Worm (Caenorhabditis elegans) whole organism, dauer: Measurements from ENCODE around the gene mvk-1.

Source experiments
- unc-62 ChIP-seq: sonication (generic microtip); optimal IDR thresholded peaks from 2 replicates; lab custom pipeline; 2017; ENCODE audit warnings: missing biosample characterization, missing genetic modification reagents, missing genetic modification characterization

mvk-1 gene

ce11 chrIII:6078917-6079316 lies 57.2 kb downstream of the mvk-1 start:
- TF ChIP-seq unc-62 (GFP tag; lab: Kevin White, UChicago), result no peak

ce11 chrIII:6077973-6078372 lies 58.1 kb downstream of the mvk-1 start:
- TF ChIP-seq unc-62 (GFP tag; lab: Kevin White, UChicago), result no peak
